Fruit fly (Drosophila melanogaster): Measurements from ENCODE around the gene cwo.

dm6 chr3R:10436989-10437388, 48.9 kb downstream of the cwo start:
- TF ChIP-seq dmrt93B (GFP tag; optimal IDR thresholded peaks at IDR 0.05): no peak
- TF ChIP-seq h (GFP tag; optimal IDR thresholded peaks at IDR 0.05): no peak
- no peak for TF ChIP-seq Hr78 (GFP tag; optimal IDR thresholded peaks at IDR 0.05)
- TF ChIP-seq Abd-B (GFP tag; optimal IDR thresholded peaks at IDR 0.05): no peak
- no peak for TF ChIP-seq usp (GFP tag; optimal IDR thresholded peaks at IDR 0.05)
- no peak for TF ChIP-seq Hr83 (GFP tag; optimal IDR thresholded peaks at IDR 0.05; ENCODE audit: poor library complexity, severe bottlenecking)
- no peak for TF ChIP-seq pan (optimal IDR thresholded peaks at IDR 0.05)
- TF ChIP-seq Myc (optimal IDR thresholded peaks at IDR 0.05): peak; percentile 52
- no peak for TF ChIP-seq Dfd (GFP tag; optimal IDR thresholded peaks at IDR 0.05)
- TF ChIP-seq foxo (GFP tag; optimal IDR thresholded peaks at IDR 0.05): no peak
- no peak for TF ChIP-seq lola (GFP tag; optimal IDR thresholded peaks at IDR 0.05)

All from whole organism, wandering third instar larva.